Fruit fly (Drosophila melanogaster) whole organism, embryonic: Measurements from ENCODE around the gene CG8379.

ENCODE experiments used
- Asciz ChIP-seq: fragments of 200-800 bp; sonication (Bioruptor generic); optimal IDR thresholded peaks from 2 replicates; lab custom pipeline; 2017; ENCODE audit warnings: missing biosample characterization, mild to moderate bottlenecking, missing genetic modification characterization, missing genetic modification reagents
- B-H1 ChIP-seq: fragments of 200-800 bp; sonication (Bioruptor generic); IDR thresholded peaks from 3 replicates; pipeline ENCODE4 v1.3.6; 2022; ENCODE audit warnings: missing biosample characterization, missing genetic modification characterization
- CG10431 ChIP-seq: fragments of 200-800 bp; sonication (Bioruptor generic); optimal IDR thresholded peaks from 3 replicates; lab custom pipeline; 2018; ENCODE audit warnings: missing biosample characterization, mild to moderate bottlenecking, missing genetic modification characterization
- CG10543 ChIP-seq: fragments of 200-800 bp; sonication (Bioruptor generic); optimal IDR thresholded peaks from 3 replicates; lab custom pipeline; 2017; ENCODE audit warnings: missing biosample characterization, mild to moderate bottlenecking, missing genetic modification characterization, moderate library complexity
- CG13123 ChIP-seq: fragments of 200-800 bp; sonication (Bioruptor generic); optimal IDR thresholded peaks from 2 replicates; lab custom pipeline; 2016; ENCODE audit warnings: missing biosample characterization, missing genetic modification characterization
- CG13424 ChIP-seq: fragments of 200-800 bp; sonication (Bioruptor generic); optimal IDR thresholded peaks from 2 replicates; lab custom pipeline; 2019; ENCODE audit warnings: missing biosample characterization, mild to moderate bottlenecking, missing genetic modification characterization, moderate library complexity
- CG14860 ChIP-seq: fragments of 200-800 bp; sonication (Bioruptor generic); IDR thresholded peaks from 3 replicates; pipeline ENCODE4 v1.3.6; 2022; ENCODE audit warnings: missing biosample characterization, missing genetic modification characterization; ENCODE audit not compliant: partially characterized antibody
- CG16779 ChIP-seq: fragments of 200-800 bp; sonication (Bioruptor generic); IDR thresholded peaks from 2 replicates; pipeline ENCODE4 v1.3.6; 2022; ENCODE audit warnings: missing biosample characterization, missing genetic modification characterization
- CG16815 ChIP-seq: fragments of 200-800 bp; sonication (Bioruptor generic); optimal IDR thresholded peaks from 3 replicates; lab custom pipeline; 2017; ENCODE audit warnings: missing biosample characterization, mild to moderate bottlenecking, missing genetic modification characterization
- CG18619 ChIP-seq: fragments of 200-800 bp; sonication (Bioruptor generic); optimal IDR thresholded peaks from 3 replicates; lab custom pipeline; 2017; ENCODE audit warnings: missing biosample characterization, mild to moderate bottlenecking, missing genetic modification characterization
- CG18764 ChIP-seq: fragments of 200-800 bp; sonication (Bioruptor generic); optimal IDR thresholded peaks from 3 replicates; lab custom pipeline; 2016; ENCODE audit warnings: missing biosample characterization, missing genetic modification characterization
- CG31388 ChIP-seq: fragments of 200-800 bp; sonication (Bioruptor generic); optimal IDR thresholded peaks from 2 replicates; lab custom pipeline; 2016; ENCODE audit warnings: missing biosample characterization, missing genetic modification characterization
- CG33213 ChIP-seq: fragments of 200-800 bp; sonication (Bioruptor generic); optimal IDR thresholded peaks from 3 replicates; lab custom pipeline; 2016; ENCODE audit warnings: missing biosample characterization, missing genetic modification characterization
- CG8359 ChIP-seq: fragments of 200-800 bp; sonication (Bioruptor generic); optimal IDR thresholded peaks from 2 replicates; lab custom pipeline; 2017; ENCODE audit warnings: missing biosample characterization, mild to moderate bottlenecking, missing genetic modification characterization, borderline replicate concordance
- CG8388 ChIP-seq: fragments of 200-800 bp; sonication (Bioruptor generic); optimal IDR thresholded peaks from 2 replicates; lab custom pipeline; 2019; ENCODE audit warnings: missing biosample characterization, mild to moderate bottlenecking, missing genetic modification characterization, moderate library complexity
- CG8924 ChIP-seq: fragments of 200-800 bp; optimal IDR thresholded peaks from 3 replicates; lab custom pipeline; 2019; ENCODE audit warnings: missing biosample characterization, mild to moderate bottlenecking, missing genetic modification characterization, moderate library complexity
- CG9932 ChIP-seq: fragments of 200-800 bp; sonication (Bioruptor generic); IDR thresholded peaks from 2 replicates; pipeline ENCODE4 v1.3.6; 2022; ENCODE audit warnings: missing biosample characterization, missing genetic modification characterization
- Drgx ChIP-seq: fragments of 200-800 bp; sonication (Bioruptor generic); IDR thresholded peaks from 2 replicates; pipeline ENCODE4 v1.3.6; 2022; ENCODE audit warnings: missing biosample characterization, missing genetic modification characterization
- E2f1 ChIP-seq: fragments of 200-800 bp; sonication (Bioruptor generic); IDR thresholded peaks from 2 replicates; pipeline ENCODE4 v1.3.6; 2022; ENCODE audit warnings: missing biosample characterization, missing genetic modification characterization
- Gug ChIP-seq: fragments of 200-800 bp; sonication (Bioruptor generic); IDR thresholded peaks from 4 replicates; pipeline ENCODE4 v1.3.6; 2022; ENCODE audit warnings: missing biosample characterization, missing genetic modification characterization
- Hr3 ChIP-seq: fragments of 200-800 bp; sonication (Bioruptor generic); optimal IDR thresholded peaks from 3 replicates; lab custom pipeline; 2016; ENCODE audit warnings: missing biosample characterization, missing genetic modification characterization
- Myb ChIP-seq: fragments of 200-800 bp; sonication (Bioruptor generic); optimal IDR thresholded peaks from 2 replicates; lab custom pipeline; 2016; ENCODE audit warnings: missing biosample characterization, missing genetic modification characterization
- Oaz ChIP-seq: fragments of 200-800 bp; sonication (Bioruptor generic); IDR thresholded peaks from 2 replicates; pipeline ENCODE4 v1.3.6; 2022; ENCODE audit warnings: missing biosample characterization, missing genetic modification characterization
- Oli ChIP-seq: fragments of 200-800 bp; sonication (Bioruptor generic); optimal IDR thresholded peaks from 2 replicates; lab custom pipeline; 2018; ENCODE audit warnings: missing biosample characterization, mild to moderate bottlenecking, missing genetic modification characterization, moderate library complexity
- Ravus ChIP-seq: fragments of 200-800 bp; sonication (Bioruptor generic); IDR thresholded peaks from 2 replicates; pipeline ENCODE4 v1.3.6; 2022; ENCODE audit warnings: missing biosample characterization, missing genetic modification characterization
- Rx ChIP-seq: fragments of 200-800 bp; sonication (Bioruptor generic); IDR thresholded peaks from 2 replicates; pipeline ENCODE4 v1.3.6; 2022; ENCODE audit warnings: missing biosample characterization, missing genetic modification characterization
- Sry-β ChIP-seq: fragments of 200-800 bp; sonication (Bioruptor generic); optimal IDR thresholded peaks from 2 replicates; lab custom pipeline; 2018; ENCODE audit warnings: missing biosample characterization, mild to moderate bottlenecking, missing genetic modification characterization, moderate library complexity
- ab ChIP-seq: fragments of 200-800 bp; sonication (Bioruptor generic); optimal IDR thresholded peaks from 2 replicates; lab custom pipeline; 2016; ENCODE audit warnings: missing biosample characterization, missing genetic modification characterization
- bigmax ChIP-seq: fragments of 200-800 bp; sonication (Bioruptor generic); optimal IDR thresholded peaks from 2 replicates; lab custom pipeline; 2018; ENCODE audit warnings: missing biosample characterization, mild to moderate bottlenecking, missing genetic modification characterization
- cas ChIP-seq: fragments of 200-800 bp; sonication (Bioruptor generic); IDR thresholded peaks from 2 replicates; pipeline ENCODE4 v1.3.6; 2022; ENCODE audit warnings: missing biosample characterization, missing genetic modification characterization
- chif ChIP-seq, 2 experiments: fragments of 200-800 bp; sonication (Bioruptor generic); optimal IDR thresholded peaks; 3 replicates each; lab custom pipeline; 2016; ENCODE audit warnings: missing biosample characterization in 2 of 2, missing genetic modification characterization in 2 of 2
- dpn ChIP-seq, 2 experiments: fragments of 200-800 bp; sonication (Bioruptor generic); optimal IDR thresholded peaks; 3 replicates each; lab custom pipeline; 2016; ENCODE audit warnings: missing biosample characterization in 2 of 2, missing genetic modification characterization in 2 of 2
- en ChIP-seq: fragments of 200-800 bp; sonication (Bioruptor generic); optimal IDR thresholded peaks from 2 replicates; lab custom pipeline; 2016; ENCODE audit warnings: missing biosample characterization, missing genetic modification characterization
- fru ChIP-seq: fragments of >200 bp; optimal IDR thresholded peaks from 2 replicates; lab custom pipeline; 2017
- gcm2 ChIP-seq: fragments of 200-800 bp; sonication (Bioruptor generic); optimal IDR thresholded peaks from 2 replicates; lab custom pipeline; 2016; ENCODE audit warnings: missing biosample characterization, missing genetic modification characterization
- gro ChIP-seq: fragments of 200-800 bp; sonication (Bioruptor generic); optimal IDR thresholded peaks from 2 replicates; lab custom pipeline; 2016; ENCODE audit warnings: missing biosample characterization, missing genetic modification characterization
- kni ChIP-seq: fragments of 200-800 bp; sonication (Bioruptor generic); optimal IDR thresholded peaks from 3 replicates; lab custom pipeline; 2017; ENCODE audit warnings: mild to moderate bottlenecking, missing biosample characterization, missing genetic modification reagents, missing genetic modification characterization
- nerfin-2 ChIP-seq: fragments of 200-800 bp; sonication (Bioruptor generic); IDR thresholded peaks from 2 replicates; pipeline ENCODE4 v1.3.6; 2022; ENCODE audit warnings: missing biosample characterization, missing genetic modification characterization; ENCODE audit not compliant: partially characterized antibody
- nom ChIP-seq: fragments of 200-800 bp; sonication (Bioruptor generic); optimal IDR thresholded peaks from 2 replicates; lab custom pipeline; 2017; ENCODE audit warnings: missing biosample characterization, missing genetic modification characterization, mild to moderate bottlenecking, moderate library complexity, missing genetic modification reagents
- pros ChIP-seq: fragments of 200-800 bp; sonication (Bioruptor generic); optimal IDR thresholded peaks from 3 replicates; lab custom pipeline; 2019; ENCODE audit warnings: missing biosample characterization, mild to moderate bottlenecking, missing genetic modification characterization, moderate library complexity
- pum ChIP-seq: fragments of 200-800 bp; sonication (Bioruptor generic); optimal IDR thresholded peaks from 2 replicates; lab custom pipeline; 2016; ENCODE audit warnings: missing biosample characterization, missing genetic modification characterization
- scrt ChIP-seq: fragments of 200-800 bp; sonication (Bioruptor generic); optimal IDR thresholded peaks from 2 replicates; lab custom pipeline; 2018; ENCODE audit warnings: missing biosample characterization, mild to moderate bottlenecking, missing genetic modification characterization, moderate library complexity
- sr ChIP-seq: fragments of 200-800 bp; sonication (Bioruptor generic); IDR thresholded peaks from 3 replicates; pipeline ENCODE4 v1.3.6; 2022; ENCODE audit warnings: missing biosample characterization, missing genetic modification characterization
- stwl ChIP-seq: fragments of 200-800 bp; sonication (Bioruptor generic); optimal IDR thresholded peaks from 3 replicates; lab custom pipeline; 2018; ENCODE audit warnings: missing biosample characterization, mild to moderate bottlenecking, missing genetic modification characterization, moderate library complexity
- sug ChIP-seq: fragments of 200-800 bp; optimal IDR thresholded peaks from 2 replicates; lab custom pipeline; 2019; ENCODE audit warnings: missing biosample characterization, mild to moderate bottlenecking, missing genetic modification characterization, moderate library complexity
- tap ChIP-seq: fragments of 200-800 bp; optimal IDR thresholded peaks from 3 replicates; lab custom pipeline; 2019; ENCODE audit warnings: missing biosample characterization, mild to moderate bottlenecking, missing genetic modification characterization, moderate library complexity
- tgo ChIP-seq: fragments of 200-800 bp; sonication (Bioruptor generic); IDR thresholded peaks from 3 replicates; pipeline ENCODE4 v1.3.6; 2022; ENCODE audit warnings: missing biosample characterization, missing genetic modification characterization
- unpg ChIP-seq: fragments of 200-800 bp; sonication (Bioruptor generic); optimal IDR thresholded peaks from 3 replicates; lab custom pipeline; 2018; ENCODE audit warnings: missing biosample characterization, mild to moderate bottlenecking, missing genetic modification characterization, moderate library complexity
- usp ChIP-seq: fragments of >200 bp; optimal IDR thresholded peaks from 2 replicates; lab custom pipeline; 2017; ENCODE audit warnings: missing biosample characterization, missing genetic modification characterization
- vnd ChIP-seq: fragments of 200-800 bp; sonication (Bioruptor generic); IDR thresholded peaks from 3 replicates; pipeline ENCODE4 v1.3.6; 2022; ENCODE audit warnings: missing biosample characterization, missing genetic modification characterization; ENCODE audit not compliant: partially characterized antibody

The CG8379 gene

DNA sequence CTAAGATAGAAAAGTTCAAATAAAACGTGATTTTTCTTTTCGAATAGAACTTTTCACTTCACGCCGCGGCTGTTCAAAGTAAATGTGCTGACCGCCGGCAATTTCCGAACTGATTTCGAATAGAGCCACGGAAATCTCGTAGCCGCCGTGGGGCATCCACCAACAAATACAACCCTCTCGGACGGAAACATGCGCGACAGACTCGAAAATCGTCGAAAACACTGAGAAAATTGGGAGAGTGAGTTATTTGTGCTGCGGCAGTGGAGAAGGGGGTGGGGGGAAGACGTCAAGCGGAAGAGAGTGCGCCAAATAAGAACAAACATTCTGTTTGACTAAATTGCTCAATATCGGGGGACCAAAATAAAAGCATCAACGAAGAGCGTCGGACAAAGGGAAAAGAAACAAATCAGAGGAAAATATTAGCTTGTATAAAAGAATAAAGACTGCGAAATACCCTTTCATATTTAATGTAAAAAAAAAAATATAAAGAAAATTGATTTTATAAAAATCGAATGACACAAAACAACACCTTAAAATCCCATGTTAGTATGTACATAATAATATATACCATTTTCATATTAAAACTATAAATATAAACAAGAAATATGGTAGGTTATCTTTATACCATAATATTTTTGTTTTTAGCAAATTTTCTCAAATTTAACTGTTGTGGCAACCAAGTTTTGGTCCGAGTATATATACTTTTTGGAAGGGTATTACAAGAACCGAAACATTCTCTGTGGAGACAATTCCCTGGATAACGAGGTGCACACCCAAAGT is 43.3 kb downstream of the CG8379 start (continued):
- TF ChIP-seq CG8359 (GFP tag; lab: Kevin White, UChicago) (no peak), CG16815 (GFP tag; lab: Kevin White, UChicago) (peak; percentile 29), CG10431 (peak; percentile 4), Drgx (GFP tag; lab: Robert Waterston, UW) (peak; percentile 36; the same call in 1 of the 2 replicates), kni (no peak), CG33213 (GFP tag; lab: Kevin White, UChicago) (no peak), gro (GFP tag; lab: Kevin White, UChicago) (no peak), sug (tag; lab: Kevin White, UChicago) (no peak), CG9932 (GFP tag; lab: Robert Waterston, UW) (no peak), nerfin-2 (GFP tag; lab: Robert Waterston, UW) (no peak), cas (GFP tag; lab: Robert Waterston, UW) (no peak), E2f1 (no peak), CG13424 (tag; lab: Kevin White, UChicago) (peak; percentile 87), Sry-β (GFP tag; lab: Kevin White, UChicago) (no peak), nom (GFP tag; lab: Kevin White, UChicago) (no peak), tap (tag; lab: Kevin White, UChicago) (peak; percentile 34), dpn (GFP tag; optimal IDR thresholded peaks at IDR 0.05; lab: Kevin White, UChicago) (peak in 1 of 2 experiments; percentile 41), tgo (no peak), CG10543 (no peak), CG8388 (GFP tag; lab: Kevin White, UChicago) (peak; percentile 75), CG8924 (peak; percentile 54), Asciz (GFP tag; lab: Kevin White, UChicago) (peak; percentile 53), gcm2 (GFP tag; lab: Kevin White, UChicago) (no peak), scrt (GFP tag; lab: Kevin White, UChicago) (no peak), vnd (GFP tag; lab: Robert Waterston, UW) (no peak), CG16779 (no peak), usp (GFP tag; lab: Kevin White, UChicago) (no peak), CG31388 (GFP tag; lab: Kevin White, UChicago) (no peak), CG18764 (GFP tag; lab: Kevin White, UChicago) (no peak), chif (GFP tag; optimal IDR thresholded peaks at IDR 0.05; lab: Kevin White, UChicago) (no peak), Oaz (GFP tag; lab: Robert Waterston, UW) (no peak), pum (GFP tag; lab: Kevin White, UChicago) (no peak), Gug (no peak; the same call in 3 of the 4 replicates), Rx (no peak), stwl (tag; lab: Kevin White, UChicago) (no peak), Hr3 (GFP tag; lab: Kevin White, UChicago) (peak; percentile 68), Myb (GFP tag; lab: Kevin White, UChicago) (no peak), en (GFP tag; lab: Kevin White, UChicago) (no peak), unpg (peak; percentile 72), B-H1 (no peak), pros (GFP tag; lab: Kevin White, UChicago) (no peak), CG14860 (no peak), Oli (tag; lab: Kevin White, UChicago) (peak; percentile 70), ab (no peak), bigmax (GFP tag; lab: Kevin White, UChicago) (no peak), Ravus (GFP tag; lab: Robert Waterston, UW) (no peak), fru (no peak), CG13123 (no peak), CG18619 (GFP tag; lab: Kevin White, UChicago) (peak; percentile 47), sr (GFP tag; lab: Robert Waterston, UW) (no peak)
